Fruit fly (Drosophila melanogaster) whole organism, pupa: Measurements from ENCODE around the gene Surf6.

Experiments used
- CG10348 ChIP-seq: fragments of 200-800 bp; sonication (Bioruptor generic); IDR thresholded peaks from 2 replicates; pipeline ENCODE4 v1.3.6; 2022; ENCODE audit warnings: missing biosample characterization, missing genetic modification characterization
- CG12605 ChIP-seq: fragments of 200-800 bp; sonication (Bioruptor generic); IDR thresholded peaks from 2 replicates; pipeline ENCODE4 v1.3.6; 2022; ENCODE audit warnings: missing biosample characterization, missing genetic modification characterization
- CG13204 ChIP-seq: fragments of 200-800 bp; sonication (Bioruptor generic); optimal IDR thresholded peaks from 2 replicates; lab custom pipeline; 2018; ENCODE audit warnings: missing biosample characterization, mild to moderate bottlenecking, missing genetic modification characterization, moderate library complexity
- CG14655 ChIP-seq: fragments of 200-800 bp; sonication (Bioruptor generic); optimal IDR thresholded peaks from 3 replicates; lab custom pipeline; 2017; ENCODE audit warnings: mild to moderate bottlenecking, missing biosample characterization, missing genetic modification reagents, missing genetic modification characterization
- CG15710 ChIP-seq: fragments of 200-800 bp; sonication (Bioruptor generic); optimal IDR thresholded peaks from 2 replicates; lab custom pipeline; 2018; ENCODE audit warnings: missing biosample characterization, mild to moderate bottlenecking, missing genetic modification characterization, moderate library complexity
- CG17806 ChIP-seq: fragments of 200-800 bp; sonication (Bioruptor generic); optimal IDR thresholded peaks from 2 replicates; lab custom pipeline; 2018; ENCODE audit warnings: missing biosample characterization, mild to moderate bottlenecking, missing genetic modification characterization, moderate library complexity
- CG32121 ChIP-seq: fragments of 200-800 bp; sonication (Bioruptor generic); IDR thresholded peaks from 2 replicates; pipeline ENCODE4 v1.3.6; 2022; ENCODE audit warnings: missing biosample characterization, missing genetic modification characterization
- CG34367 ChIP-seq: fragments of 200-800 bp; sonication (Bioruptor generic); optimal IDR thresholded peaks from 2 replicates; lab custom pipeline; 2018; ENCODE audit warnings: missing biosample characterization, mild to moderate bottlenecking, missing genetic modification characterization
- CG4496 ChIP-seq: fragments of 200-800 bp; sonication (Bioruptor generic); IDR thresholded peaks from 3 replicates; pipeline ENCODE4 v1.3.6; 2022; ENCODE audit warnings: missing biosample characterization, missing genetic modification characterization
- CG8159 ChIP-seq: fragments of 200-800 bp; sonication (Bioruptor generic); optimal IDR thresholded peaks from 3 replicates; lab custom pipeline; 2018; ENCODE audit warnings: missing biosample characterization, mild to moderate bottlenecking, missing genetic modification characterization, moderate library complexity
- CG8301 ChIP-seq: fragments of 200-800 bp; sonication (Bioruptor generic); optimal IDR thresholded peaks from 2 replicates; lab custom pipeline; 2018; ENCODE audit warnings: missing biosample characterization, mild to moderate bottlenecking, missing genetic modification characterization
- CG9948 ChIP-seq: fragments of 200-800 bp; sonication (Bioruptor generic); optimal IDR thresholded peaks from 2 replicates; lab custom pipeline; 2018; ENCODE audit warnings: missing biosample characterization, mild to moderate bottlenecking, missing genetic modification characterization, moderate library complexity
- D1 ChIP-seq: fragments of 200-800 bp; sonication (Bioruptor generic); optimal IDR thresholded peaks from 2 replicates; lab custom pipeline; 2018; ENCODE audit warnings: missing biosample characterization, mild to moderate bottlenecking, missing genetic modification characterization, moderate library complexity
- EcR ChIP-seq: fragments of 200-800 bp; sonication (Bioruptor generic); optimal IDR thresholded peaks from 3 replicates; lab custom pipeline; 2019; ENCODE audit warnings: missing biosample characterization, missing genetic modification characterization, mild to moderate bottlenecking, moderate library complexity, missing genetic modification reagents
- Ets98B ChIP-seq: fragments of 200-800 bp; sonication (Bioruptor generic); IDR thresholded peaks from 2 replicates; pipeline ENCODE4 v1.3.6; 2022; ENCODE audit warnings: missing biosample characterization, missing genetic modification characterization
- Pif1A ChIP-seq: fragments of 200-800 bp; sonication (Bioruptor generic); optimal IDR thresholded peaks from 3 replicates; lab custom pipeline; 2016; ENCODE audit warnings: missing biosample characterization, missing genetic modification characterization
- Pif1B ChIP-seq: fragments of 200-800 bp; sonication (Bioruptor generic); optimal IDR thresholded peaks from 3 replicates; lab custom pipeline; 2016; ENCODE audit warnings: missing biosample characterization, missing genetic modification characterization
- Snoo ChIP-seq: fragments of 200-800 bp; sonication (Bioruptor generic); optimal IDR thresholded peaks from 3 replicates; lab custom pipeline; 2017; ENCODE audit warnings: missing biosample characterization, mild to moderate bottlenecking, missing genetic modification characterization, inconsistent platforms
- fd96Ca ChIP-seq: fragments of 200-800 bp; sonication (Bioruptor generic); IDR thresholded peaks from 3 replicates; pipeline ENCODE4 v1.3.6; 2022; ENCODE audit warnings: missing biosample characterization, missing genetic modification characterization
- gl ChIP-seq: fragments of 200-800 bp; sonication (Bioruptor generic); optimal IDR thresholded peaks from 2 replicates; lab custom pipeline; 2018; ENCODE audit warnings: missing biosample characterization, mild to moderate bottlenecking, missing genetic modification characterization
- rn ChIP-seq: fragments of 200-800 bp; sonication (Bioruptor generic); IDR thresholded peaks from 2 replicates; pipeline ENCODE4 v1.3.6; 2022; ENCODE audit warnings: missing biosample characterization, missing genetic modification characterization

Surf6 gene

dm6 chr3R:19880431-19880939 is 24.2 kb downstream of the Surf6 start:
- TF ChIP-seq Snoo = peak; percentile 33
- peak; percentile 22 for TF ChIP-seq CG8159 (tag; lab: Kevin White, UChicago)
- peak; percentile 60; the same call in 1 of the 2 replicates for TF ChIP-seq CG32121 (GFP tag; lab: Robert Waterston, UW)
- TF ChIP-seq CG17806 (tag; lab: Kevin White, UChicago) = peak; percentile 16
- TF ChIP-seq rn = no peak
- no peak for TF ChIP-seq CG14655 (GFP tag; lab: Kevin White, UChicago)
- no peak for TF ChIP-seq CG9948
- TF ChIP-seq D1 = no peak
- TF ChIP-seq CG10348 = no peak
- peak; percentile 41; the same call in 1 of the 3 replicates for TF ChIP-seq CG4496 (GFP tag; lab: Robert Waterston, UW)
- no peak for TF ChIP-seq CG34367 (tag; lab: Kevin White, UChicago)
- TF ChIP-seq CG15710 (tag; lab: Kevin White, UChicago) = peak; percentile 24
- TF ChIP-seq fd96Ca (GFP tag; lab: Robert Waterston, UW) = peak; percentile 51
- peak; percentile 35; the same call in 1 of the 2 replicates for TF ChIP-seq Ets98B (GFP tag; lab: Robert Waterston, UW)
- no peak for TF ChIP-seq Pif1B (GFP tag; lab: Kevin White, UChicago)
- TF ChIP-seq Pif1A (GFP tag; lab: Kevin White, UChicago) = no peak
- no peak for TF ChIP-seq CG8301 (tag; lab: Kevin White, UChicago)
- no peak for TF ChIP-seq CG13204 (GFP tag; lab: Kevin White, UChicago)
- TF ChIP-seq CG12605 = no peak
- no peak for TF ChIP-seq gl (tag; lab: Kevin White, UChicago)
- no peak for TF ChIP-seq EcR (GFP tag; lab: Kevin White, UChicago)
- TF ChIP-seq, all 21 proteins: peak for 8

- TF ChIP-seq CG10348 = no peak
- no peak for TF ChIP-seq CG34367 (tag; lab: Kevin White, UChicago)
- TF ChIP-seq CG12605 = no peak
- TF ChIP-seq CG8301 (tag; lab: Kevin White, UChicago) = no peak
- TF ChIP-seq Ets98B (GFP tag; lab: Robert Waterston, UW) = no peak
- TF ChIP-seq Pif1A (GFP tag; lab: Kevin White, UChicago) = no peak
- TF ChIP-seq CG14655 (GFP tag; lab: Kevin White, UChicago) = no peak
- no peak for TF ChIP-seq Pif1B (GFP tag; lab: Kevin White, UChicago)
- no peak for TF ChIP-seq CG13204 (GFP tag; lab: Kevin White, UChicago)
- TF ChIP-seq CG9948 = no peak
- TF ChIP-seq rn = no peak
- no peak for TF ChIP-seq CG32121 (GFP tag; lab: Robert Waterston, UW)
- no peak for TF ChIP-seq fd96Ca (GFP tag; lab: Robert Waterston, UW)
- TF ChIP-seq CG8159 (tag; lab: Kevin White, UChicago) = no peak
- TF ChIP-seq CG4496 (GFP tag; lab: Robert Waterston, UW) = no peak
Observed at dm6 chr3R:19879470-19880052, 25.1 kb downstream of the Surf6 start, which contains the start of gene Ask1. Ask1 (plus strand) TSS chr3R:19879719.

dm6 chr3R:19877427-19878076 is 27.1 kb downstream of the Surf6 start, which contains the start of the genes CG17186 and Arc42:
CG17186 (minus strand) TSS chr3R:19877514.
Arc42 (plus strand) TSS chr3R:19877737.
- TF ChIP-seq Pif1B (GFP tag; lab: Kevin White, UChicago) (peak; percentile 36), CG17806 (tag; lab: Kevin White, UChicago) (peak; percentile 2), CG13204 (GFP tag; lab: Kevin White, UChicago) (peak; percentile 51), CG9948 (no peak), CG10348 (no peak), CG15710 (tag; lab: Kevin White, UChicago) (peak; percentile 1), CG8159 (tag; lab: Kevin White, UChicago) (peak; percentile 34), CG34367 (tag; lab: Kevin White, UChicago) (peak; percentile 29), gl (tag; lab: Kevin White, UChicago) (peak; percentile 85), CG4496 (GFP tag; lab: Robert Waterston, UW) (peak; percentile 55; the same call in 2 of the 3 replicates), EcR (GFP tag; lab: Kevin White, UChicago) (no peak), CG14655 (GFP tag; lab: Kevin White, UChicago) (no peak), CG12605 (peak; percentile 66), rn (no peak), fd96Ca (GFP tag; lab: Robert Waterston, UW) (no peak), CG32121 (GFP tag; lab: Robert Waterston, UW) (0 out of 2 replicates have a peak, but pooled peaks have one; percentile 16), CG8301 (tag; lab: Kevin White, UChicago) (peak; percentile 34), Pif1A (GFP tag; lab: Kevin White, UChicago) (peak; percentile 38)

dm6 chr3R:19875118-19875887 is 29.4 kb downstream of the Surf6 start, which contains the start of gene Mrp5:
Mrp5 (minus strand) TSS chr3R:19875678.
- TF ChIP-seq Pif1A (GFP tag; lab: Kevin White, UChicago) = peak; percentile 23
- TF ChIP-seq CG15710 (tag; lab: Kevin White, UChicago) = peak; percentile 12
- TF ChIP-seq rn = no peak
- no peak for TF ChIP-seq D1
- TF ChIP-seq CG14655 (GFP tag; lab: Kevin White, UChicago) = no peak
- TF ChIP-seq CG13204 (GFP tag; lab: Kevin White, UChicago) = peak; percentile 40
- peak; percentile 46 for TF ChIP-seq Pif1B (GFP tag; lab: Kevin White, UChicago)
- TF ChIP-seq CG8301 (tag; lab: Kevin White, UChicago) = peak; percentile 36
- peak; percentile 60 for TF ChIP-seq gl (tag; lab: Kevin White, UChicago)
- peak; percentile 58 for TF ChIP-seq EcR (GFP tag; lab: Kevin White, UChicago)
- no peak for TF ChIP-seq CG10348
- peak; percentile 51; the same call in 1 of the 3 replicates for TF ChIP-seq fd96Ca (GFP tag; lab: Robert Waterston, UW)
- peak; percentile 19 for TF ChIP-seq CG17806 (tag; lab: Kevin White, UChicago)
- TF ChIP-seq CG4496 (GFP tag; lab: Robert Waterston, UW) = peak; percentile 80
- no peak for TF ChIP-seq Ets98B (GFP tag; lab: Robert Waterston, UW)
- TF ChIP-seq Snoo = peak; percentile 21
- no peak for TF ChIP-seq CG34367 (tag; lab: Kevin White, UChicago)
- TF ChIP-seq CG8159 (tag; lab: Kevin White, UChicago) = peak; percentile 36
- TF ChIP-seq CG12605 = no peak
- no peak for TF ChIP-seq CG9948
- TF ChIP-seq CG32121 (GFP tag; lab: Robert Waterston, UW) = no peak
- TF ChIP-seq, all 21 proteins: peak for 12
